Worm (Caenorhabditis elegans) whole organism, mixed stage, embryonic: ENCODE results near the gene srbc-48.
"Not testable (repeated sequence)": the region's sequence is repeated elsewhere in the genome, so short reads cannot be mapped to it uniquely, and the experiment has no call there.

ENCODE experiments used
- bed-3 ChIP-seq: fragments of 200-800 bp; sonication (Bioruptor generic); optimal IDR thresholded peaks from 3 replicates; lab custom pipeline; 2018; ENCODE audit warnings: mild to moderate bottlenecking, missing genetic modification characterization, moderate library complexity, missing compliant biosample characterization
- ceh-83 ChIP-seq: fragments of 200-800 bp; sonication (Bioruptor generic); optimal IDR thresholded peaks from 2 replicates; lab custom pipeline; 2018; ENCODE audit warnings: mild to moderate bottlenecking, missing genetic modification characterization, missing compliant biosample characterization
- ces-1 ChIP-seq: fragments of 150-350 bp; optimal IDR thresholded peaks from 2 replicates; lab custom pipeline; 2014; ENCODE audit warnings: missing biosample characterization, missing genetic modification reagents, missing genetic modification characterization
- cnd-1 ChIP-seq: fragments of 200-800 bp; sonication (Bioruptor generic); optimal IDR thresholded peaks from 2 replicates; lab custom pipeline; 2018; ENCODE audit warnings: mild to moderate bottlenecking, missing genetic modification characterization, missing compliant biosample characterization
- drap-1 ChIP-seq: fragments of 200-800 bp; sonication (Bioruptor generic); optimal IDR thresholded peaks from 3 replicates; lab custom pipeline; 2018; ENCODE audit warnings: mild to moderate bottlenecking, missing genetic modification characterization, missing compliant biosample characterization
- elt-3 ChIP-seq: fragments of 150-350 bp; optimal IDR thresholded peaks from 2 replicates; lab custom pipeline; 2014; ENCODE audit warnings: missing biosample characterization, missing genetic modification characterization
- ham-2 ChIP-seq: fragments of 200-800 bp; sonication (Bioruptor generic); optimal IDR thresholded peaks from 2 replicates; lab custom pipeline; 2018; ENCODE audit warnings: mild to moderate bottlenecking, missing genetic modification characterization, missing compliant biosample characterization
- hlh-1 ChIP-seq: fragments of 150-350 bp; optimal IDR thresholded peaks from 2 replicates; lab custom pipeline; 2014; ENCODE audit warnings: missing biosample characterization, missing genetic modification reagents, missing genetic modification characterization
- lin-13 ChIP-seq: fragments of 150-350 bp; optimal IDR thresholded peaks from 2 replicates; lab custom pipeline; 2014; ENCODE audit warnings: missing biosample characterization, missing genetic modification characterization
- lin-32 ChIP-seq: fragments of 200-800 bp; sonication (Bioruptor generic); optimal IDR thresholded peaks from 2 replicates; lab custom pipeline; 2018; ENCODE audit warnings: mild to moderate bottlenecking, missing genetic modification characterization, missing compliant biosample characterization
- lsy-2 ChIP-seq: fragments of 150-350 bp; optimal IDR thresholded peaks from 2 replicates; lab custom pipeline; 2014; ENCODE audit warnings: missing biosample characterization, missing genetic modification characterization
- mab-5 ChIP-seq: fragments of 150-350 bp; optimal IDR thresholded peaks from 2 replicates; lab custom pipeline; 2014; ENCODE audit warnings: missing biosample characterization, missing genetic modification characterization
- mep-1 ChIP-seq: fragments of 150-350 bp; optimal IDR thresholded peaks from 2 replicates; lab custom pipeline; 2017; ENCODE audit warnings: missing biosample characterization, missing genetic modification reagents, missing genetic modification characterization, inconsistent platforms
- nhr-12 ChIP-seq: fragments of 150-350 bp; optimal IDR thresholded peaks from 2 replicates; lab custom pipeline; 2014; ENCODE audit warnings: missing biosample characterization, missing genetic modification characterization
- nhr-28 ChIP-seq: fragments of 150-350 bp; optimal IDR thresholded peaks from 2 replicates; lab custom pipeline; 2014; ENCODE audit warnings: missing biosample characterization, missing genetic modification characterization
- nhr-76 ChIP-seq: sonication (generic microtip); optimal IDR thresholded peaks from 2 replicates; lab custom pipeline; 2017; ENCODE audit warnings: missing biosample characterization, missing genetic modification characterization
- pha-4 ChIP-seq: fragments of 150-350 bp; optimal IDR thresholded peaks from 2 replicates; lab custom pipeline; 2018; ENCODE audit warnings: missing biosample characterization, missing genetic modification reagents, missing genetic modification characterization
- sem-2 ChIP-seq: fragments of 200-800 bp; sonication (Bioruptor generic); optimal IDR thresholded peaks from 2 replicates; lab custom pipeline; 2018; ENCODE audit warnings: mild to moderate bottlenecking, missing genetic modification characterization, missing compliant biosample characterization
- snpc-4 ChIP-seq: fragments of 150-350 bp; optimal IDR thresholded peaks from 2 replicates; lab custom pipeline; 2014; ENCODE audit warnings: missing biosample characterization, missing genetic modification characterization
- tbx-8 ChIP-seq: fragments of 200-800 bp; sonication (Bioruptor generic); optimal IDR thresholded peaks from 2 replicates; lab custom pipeline; 2018; ENCODE audit warnings: mild to moderate bottlenecking, missing genetic modification characterization, moderate library complexity, missing compliant biosample characterization
- unc-120 ChIP-seq: sonication (generic microtip); optimal IDR thresholded peaks from 2 replicates; lab custom pipeline; 2017; ENCODE audit warnings: missing genetic modification characterization, missing compliant biosample characterization; ENCODE audit not compliant: poor library complexity, severe bottlenecking
- unc-39 ChIP-seq: fragments of 150-350 bp; optimal IDR thresholded peaks from 2 replicates; lab custom pipeline; 2014; ENCODE audit warnings: missing biosample characterization, missing genetic modification characterization
- unc-62 ChIP-seq: fragments of 150-350 bp; optimal IDR thresholded peaks from 2 replicates; lab custom pipeline; 2014; ENCODE audit warnings: missing biosample characterization, missing genetic modification reagents, missing genetic modification characterization
- zip-8 ChIP-seq: fragments of 150-350 bp; optimal IDR thresholded peaks from 2 replicates; lab custom pipeline; 2014; ENCODE audit warnings: missing biosample characterization, missing genetic modification characterization

The srbc-48 gene

ce11 chrV:15796087-15796486, 24.0 kb upstream of the srbc-48 start, which contains the start of gene nhr-223:
Gene nhr-223 (plus strand): TSS chrV:15796387.
- TF ChIP-seq zip-8 (tag; lab: Kevin White, UChicago): no peak
- TF ChIP-seq, all 35 proteins: peak for 0

- TF ChIP-seq sem-2 (GFP tag; lab: Kevin White, UChicago) (no peak), mab-5 (tag; lab: Kevin White, UChicago) (no peak), drap-1 (GFP tag; lab: Kevin White, UChicago) (no peak), nhr-12 (tag; lab: Kevin White, UChicago) (no peak), lsy-2 (tag; lab: Kevin White, UChicago) (no peak), mep-1 (tag; lab: Kevin White, UChicago) (no peak), lin-13 (tag; lab: Kevin White, UChicago) (no peak), bed-3 (GFP tag; lab: Kevin White, UChicago) (no peak)
These were observed 22.0 kb upstream of the srbc-48 start, which contains the start of gene T26E4.10 for ce11 chrV:15798108-15798507. Gene T26E4.10 (minus strand): TSS chrV:15798208.

ce11 chrV:15802623-15803022, 17.5 kb upstream of the srbc-48 start, which contains the start of gene T26E4.9:
Gene T26E4.9 (minus strand): TSS chrV:15802723.
- TF ChIP-seq snpc-4 (tag; lab: Kevin White, UChicago); lin-32 (GFP tag; lab: Kevin White, UChicago); tbx-8: not testable (repeated sequence)

ce11 chrV:15803079-15803478, 17.0 kb upstream of the srbc-48 start, which contains the start of gene srd-27:
Gene srd-27 (plus strand): TSS chrV:15803379.
- not testable (repeated sequence) for TF ChIP-seq cnd-1 (tag; lab: Kevin White, UChicago); ham-2 (GFP tag; lab: Kevin White, UChicago); sem-2 (GFP tag; lab: Kevin White, UChicago)

- TF ChIP-seq zip-8, unc-120, cnd-1 (tag; lab: Kevin White, UChicago): not testable (repeated sequence)
These were observed 16.3 kb upstream of the srbc-48 start, which contains the start of gene T26E4.18 for ce11 chrV:15803748-15804147. Gene T26E4.18 (minus strand): TSS chrV:15803848.

ce11 chrV:15807420-15807819, 12.7 kb upstream of the srbc-48 start, which contains the start of gene srsx-38:
Gene srsx-38 (minus strand): TSS chrV:15807520.
- not testable (repeated sequence) for TF ChIP-seq unc-62 (GFP tag; lab: Kevin White, UChicago); zip-8 (tag; lab: Kevin White, UChicago); lsy-2 (tag; lab: Kevin White, UChicago)

- TF ChIP-seq bed-3 (GFP tag; lab: Kevin White, UChicago) (no peak), ces-1 (GFP tag; lab: Kevin White, UChicago) (no peak), hlh-1 (tag; lab: Kevin White, UChicago) (no peak), nhr-28 (tag; lab: Kevin White, UChicago) (no peak), unc-39 (tag; lab: Kevin White, UChicago) (no peak), pha-4 (no peak), nhr-76 (no peak), ceh-83 (GFP tag; lab: Kevin White, UChicago) (no peak), sem-2 (GFP tag; lab: Kevin White, UChicago) (no peak), tbx-8 (no peak), lin-32 (GFP tag; lab: Kevin White, UChicago) (no peak), drap-1 (GFP tag; lab: Kevin White, UChicago) (no peak), cnd-1 (tag; lab: Kevin White, UChicago) (no peak)
These were observed 10.5 kb upstream of the srbc-48 start, which contains the start of gene srsx-36 for ce11 chrV:15809543-15809942. Gene srsx-36 (minus strand): TSS chrV:15809643.

ce11 chrV:15810446-15810845, 9.6 kb upstream of the srbc-48 start, which contains the start of gene F54B8.1:
Gene F54B8.1 (plus strand): TSS chrV:15810746.
- TF ChIP-seq lsy-2 (tag; lab: Kevin White, UChicago) (no peak), elt-3 (tag; lab: Kevin White, UChicago) (no peak), unc-39 (tag; lab: Kevin White, UChicago) (no peak), nhr-76 (no peak), ces-1 (GFP tag; lab: Kevin White, UChicago) (no peak), bed-3 (GFP tag; lab: Kevin White, UChicago) (no peak)
